Fruit fly (Drosophila melanogaster) whole organism, prepupa: ENCODE data around the gene CG15882.

Experiments
- Blimp-1 ChIP-seq: fragments of 200-800 bp; sonication (Bioruptor generic); optimal IDR thresholded peaks from 3 replicates; lab custom pipeline; 2017; ENCODE audit warnings: missing biosample characterization, missing genetic modification characterization, mild to moderate bottlenecking, moderate library complexity, missing genetic modification reagents
- CG10669 ChIP-seq: fragments of 200-800 bp; sonication (Bioruptor generic); optimal IDR thresholded peaks from 3 replicates; lab custom pipeline; 2018; ENCODE audit warnings: missing biosample characterization, mild to moderate bottlenecking, missing genetic modification characterization, moderate library complexity
- CG11294 ChIP-seq: fragments of 200-800 bp; sonication (Bioruptor generic); IDR thresholded peaks from 2 replicates; pipeline ENCODE4 v1.3.6; 2022; ENCODE audit warnings: missing biosample characterization, missing genetic modification characterization
- CG15336 ChIP-seq: fragments of 200-800 bp; sonication (Bioruptor generic); IDR thresholded peaks from 2 replicates; pipeline ENCODE4 v1.3.6; 2022; ENCODE audit warnings: missing biosample characterization, missing genetic modification characterization
- CG1621 ChIP-seq: fragments of 200-800 bp; sonication (Bioruptor generic); optimal IDR thresholded peaks from 3 replicates; lab custom pipeline; 2018; ENCODE audit warnings: missing biosample characterization, mild to moderate bottlenecking, missing genetic modification characterization
- CG31627 ChIP-seq: fragments of 200-800 bp; sonication (Bioruptor generic); optimal IDR thresholded peaks from 3 replicates; lab custom pipeline; 2016; ENCODE audit warnings: missing biosample characterization, missing genetic modification characterization
- CG32006 ChIP-seq: fragments of 200-800 bp; sonication (Bioruptor generic); optimal IDR thresholded peaks from 3 replicates; lab custom pipeline; 2017; ENCODE audit warnings: missing biosample characterization, mild to moderate bottlenecking, missing genetic modification characterization
- CG3919 ChIP-seq: fragments of 200-800 bp; sonication (Bioruptor generic); optimal IDR thresholded peaks from 3 replicates; lab custom pipeline; 2016; ENCODE audit warnings: missing biosample characterization, missing genetic modification characterization
- CG6276 ChIP-seq: fragments of 200-800 bp; sonication (Bioruptor generic); optimal IDR thresholded peaks from 2 replicates; lab custom pipeline; 2017; ENCODE audit warnings: missing biosample characterization, mild to moderate bottlenecking, missing genetic modification characterization
- CG6792 ChIP-seq: fragments of 200-800 bp; sonication (Bioruptor generic); optimal IDR thresholded peaks from 3 replicates; lab custom pipeline; 2016; ENCODE audit warnings: missing biosample characterization, missing genetic modification characterization
- CG6808 ChIP-seq: fragments of 200-800 bp; sonication (Bioruptor generic); optimal IDR thresholded peaks from 3 replicates; lab custom pipeline; 2017; ENCODE audit warnings: missing biosample characterization, missing genetic modification characterization, mild to moderate bottlenecking, moderate library complexity, missing genetic modification reagents
- CG7368 ChIP-seq: fragments of 200-800 bp; sonication (Bioruptor generic); optimal IDR thresholded peaks from 3 replicates; lab custom pipeline; 2016; ENCODE audit warnings: missing biosample characterization, missing genetic modification characterization
- CG8119 ChIP-seq: fragments of 200-800 bp; sonication (Bioruptor generic); IDR thresholded peaks from 3 replicates; pipeline ENCODE4 v1.3.6; 2022; ENCODE audit warnings: missing biosample characterization, missing genetic modification characterization
- CG8319 ChIP-seq: fragments of 200-800 bp; sonication (Bioruptor generic); optimal IDR thresholded peaks from 3 replicates; lab custom pipeline; 2016; ENCODE audit warnings: missing biosample characterization, missing genetic modification characterization
- CG8632 ChIP-seq: fragments of 200-800 bp; sonication (Bioruptor generic); optimal IDR thresholded peaks from 3 replicates; lab custom pipeline; 2016; ENCODE audit warnings: missing biosample characterization, missing genetic modification characterization
- CG9139 ChIP-seq: fragments of 200-800 bp; sonication (Bioruptor generic); optimal IDR thresholded peaks from 3 replicates; lab custom pipeline; 2017; ENCODE audit warnings: missing biosample characterization, mild to moderate bottlenecking, missing genetic modification characterization
- Eip78C ChIP-seq: fragments of 200-800 bp; sonication (Bioruptor generic); peaks from one replicate; lab custom pipeline; 2016; ENCODE audit warnings: missing biosample characterization, missing genetic modification characterization
- Eip93F ChIP-seq: fragments of 200-800 bp; sonication (Bioruptor generic); optimal IDR thresholded peaks from 2 replicates; lab custom pipeline; 2016; ENCODE audit warnings: missing biosample characterization, mild to moderate bottlenecking, missing genetic modification characterization
- Ets21C ChIP-seq: fragments of 200-800 bp; sonication (Bioruptor generic); optimal IDR thresholded peaks from 3 replicates; lab custom pipeline; 2016; ENCODE audit warnings: missing biosample characterization, missing genetic modification characterization
- Ets96B ChIP-seq: fragments of 200-800 bp; optimal IDR thresholded peaks from 2 replicates; lab custom pipeline; 2019; ENCODE audit warnings: missing biosample characterization, mild to moderate bottlenecking, missing genetic modification characterization, moderate library complexity
- Gug ChIP-seq: fragments of 200-800 bp; sonication (Bioruptor generic); IDR thresholded peaks from 2 replicates; pipeline ENCODE4 v1.3.6; 2022; ENCODE audit warnings: missing biosample characterization, missing genetic modification characterization
- Hr38 ChIP-seq: sonication (Bioruptor generic); optimal IDR thresholded peaks from 2 replicates; lab custom pipeline; 2016; ENCODE audit warnings: missing biosample characterization, missing genetic modification characterization
- Hr39 ChIP-seq: fragments of 200-800 bp; sonication (Bioruptor generic); optimal IDR thresholded peaks from 2 replicates; lab custom pipeline; 2016; ENCODE audit warnings: missing biosample characterization, missing genetic modification characterization
- Hr4 ChIP-seq: fragments of 200-800 bp; sonication (Bioruptor generic); optimal IDR thresholded peaks from 3 replicates; lab custom pipeline; 2016; ENCODE audit warnings: missing biosample characterization, missing genetic modification characterization
- Smox ChIP-seq: fragments of 200-800 bp; sonication (Bioruptor generic); optimal IDR thresholded peaks from 3 replicates; lab custom pipeline; 2016; ENCODE audit warnings: missing biosample characterization, missing genetic modification characterization
- Sox14 ChIP-seq: fragments of 200-800 bp; sonication (Bioruptor generic); optimal IDR thresholded peaks from 3 replicates; lab custom pipeline; 2016; ENCODE audit warnings: missing biosample characterization, missing genetic modification characterization
- Sox15 ChIP-seq: fragments of 200-800 bp; sonication (Bioruptor generic); optimal IDR thresholded peaks from 3 replicates; lab custom pipeline; 2016; ENCODE audit warnings: missing biosample characterization, missing genetic modification characterization
- achi ChIP-seq: fragments of 200-800 bp; sonication (Bioruptor generic); optimal IDR thresholded peaks from 3 replicates; lab custom pipeline; 2016; ENCODE audit warnings: missing biosample characterization, missing genetic modification characterization
- acj6 ChIP-seq: fragments of 200-800 bp; sonication (Bioruptor generic); optimal IDR thresholded peaks from 3 replicates; lab custom pipeline; 2016; ENCODE audit warnings: missing biosample characterization, missing genetic modification characterization
- dac ChIP-seq: fragments of 200-800 bp; sonication (Bioruptor generic); optimal IDR thresholded peaks from 2 replicates; lab custom pipeline; 2017; ENCODE audit warnings: missing biosample characterization, mild to moderate bottlenecking, missing genetic modification characterization
- dsx ChIP-seq: fragments of 200-800 bp; optimal IDR thresholded peaks from 3 replicates; lab custom pipeline; 2019; ENCODE audit warnings: missing biosample characterization, mild to moderate bottlenecking, missing genetic modification characterization, moderate library complexity; ENCODE audit not compliant: poor library complexity, severe bottlenecking
- eg ChIP-seq: fragments of 200-800 bp; sonication (Bioruptor generic); IDR thresholded peaks from 3 replicates; pipeline ENCODE4 v1.3.6; 2022; ENCODE audit warnings: missing biosample characterization, missing genetic modification characterization
- fd59A ChIP-seq: fragments of 200-800 bp; sonication (Bioruptor generic); optimal IDR thresholded peaks from 2 replicates; lab custom pipeline; 2017; ENCODE audit warnings: missing biosample characterization, mild to moderate bottlenecking, missing genetic modification characterization, missing genetic modification reagents
- fkh ChIP-seq: fragments of 200-800 bp; sonication (Bioruptor generic); optimal IDR thresholded peaks from 3 replicates; lab custom pipeline; 2017; ENCODE audit warnings: missing biosample characterization, mild to moderate bottlenecking, missing genetic modification characterization, moderate library complexity
- lz ChIP-seq: fragments of 200-800 bp; sonication (Bioruptor generic); optimal IDR thresholded peaks from 3 replicates; lab custom pipeline; 2016; ENCODE audit warnings: missing biosample characterization, missing genetic modification characterization
- net ChIP-seq: fragments of 200-800 bp; sonication (Bioruptor generic); optimal IDR thresholded peaks from 3 replicates; lab custom pipeline; 2016; ENCODE audit warnings: missing biosample characterization, missing genetic modification characterization
- pdm3 ChIP-seq: fragments of 200-800 bp; sonication (Bioruptor generic); optimal IDR thresholded peaks from 3 replicates; lab custom pipeline; 2016; ENCODE audit warnings: missing biosample characterization, missing genetic modification characterization
- salr ChIP-seq, 2 experiments: fragments of 200-800 bp; sonication (Bioruptor generic); optimal IDR thresholded peaks; 3 replicates each; lab custom pipeline; 2016 to 2018; ENCODE audit warnings: missing biosample characterization in 2 of 2, missing genetic modification characterization in 2 of 2, mild to moderate bottlenecking in 1 of 2
- spab ChIP-seq: fragments of 200-800 bp; sonication (Bioruptor generic); optimal IDR thresholded peaks from 2 replicates; lab custom pipeline; 2017; ENCODE audit warnings: missing biosample characterization, mild to moderate bottlenecking, missing genetic modification characterization, missing genetic modification reagents
- ss ChIP-seq, 2 experiments: fragments of 200-800 bp; sonication (Bioruptor generic); optimal IDR thresholded peaks; 2 replicates in 1 of 2; 3 replicates in 1 of 2; lab custom pipeline; 2017 to 2018; ENCODE audit warnings: mild to moderate bottlenecking in 2 of 2, missing biosample characterization in 2 of 2, missing genetic modification characterization in 2 of 2, moderate library complexity in 1 of 2
- svp ChIP-seq: fragments of 200-800 bp; sonication (Bioruptor generic); peaks from one replicate; lab custom pipeline; 2016; ENCODE audit warnings: missing biosample characterization, missing genetic modification characterization
- topi ChIP-seq: fragments of 200-800 bp; sonication (Bioruptor generic); optimal IDR thresholded peaks from 3 replicates; lab custom pipeline; 2016; ENCODE audit warnings: missing biosample characterization, missing genetic modification characterization

The CG15882 gene

dm6 chrX:19153288-19154130, 29.3 kb upstream of the CG15882 start (continued):
- TF ChIP-seq pdm3 (GFP tag; lab: Kevin White, UChicago) (no peak), Ets96B (tag; lab: Kevin White, UChicago) (no peak), eg (GFP tag; lab: Robert Waterston, UW) (0 out of 3 replicates have a peak, but pooled peaks have one; percentile 5), CG31627 (GFP tag; lab: Kevin White, UChicago) (no peak), CG6792 (GFP tag; lab: Kevin White, UChicago) (no peak), CG32006 (GFP tag; lab: Kevin White, UChicago) (no peak), CG6808 (GFP tag; lab: Kevin White, UChicago) (no peak), spab (GFP tag; lab: Kevin White, UChicago) (no peak), Gug (GFP tag; lab: Robert Waterston, UW) (peak; percentile 47; the same call in 1 of the 2 replicates), lz (GFP tag; lab: Kevin White, UChicago) (no peak), CG3919 (GFP tag; lab: Kevin White, UChicago) (peak; percentile 2), CG10669 (GFP tag; lab: Kevin White, UChicago) (no peak), svp (peak; percentile 94), Hr4 (GFP tag; lab: Kevin White, UChicago) (no peak), ss (GFP tag; optimal IDR thresholded peaks at IDR 0.05; lab: Kevin White, UChicago) (peak; percentile 29 to 50), CG8119 (GFP tag; lab: Robert Waterston, UW) (peak; percentile 48; the same call in 2 of the 3 replicates), fd59A (GFP tag; lab: Kevin White, UChicago) (no peak), Sox14 (GFP tag; lab: Kevin White, UChicago) (peak; percentile 9), fkh (GFP tag; lab: Kevin White, UChicago) (peak; percentile 54), achi (GFP tag; lab: Kevin White, UChicago) (no peak), CG1621 (tag; lab: Kevin White, UChicago) (no peak), Hr39 (no peak), dac (GFP tag; lab: Kevin White, UChicago) (no peak), CG8319 (GFP tag; lab: Kevin White, UChicago) (no peak)

- peak in 1 of 2 experiments; percentile 62 for TF ChIP-seq salr (GFP tag; optimal IDR thresholded peaks at IDR 0.05; lab: Kevin White, UChicago)
- peak; percentile 81 for TF ChIP-seq Smox
- TF ChIP-seq Sox14 (GFP tag; lab: Kevin White, UChicago): peak; percentile 58
- peak; percentile 79 for TF ChIP-seq pdm3 (GFP tag; lab: Kevin White, UChicago)
- TF ChIP-seq CG6808 (GFP tag; lab: Kevin White, UChicago): peak; percentile 53
- TF ChIP-seq CG15336 (GFP tag; lab: Robert Waterston, UW): peak; percentile 77
- TF ChIP-seq dsx (GFP tag; lab: Kevin White, UChicago): no peak
- peak; percentile 16 for TF ChIP-seq Blimp-1 (GFP tag; lab: Kevin White, UChicago)
- peak; percentile 72 for TF ChIP-seq Sox15 (GFP tag; lab: Kevin White, UChicago)
- TF ChIP-seq Hr38: no peak
- TF ChIP-seq CG11294 (GFP tag; lab: Robert Waterston, UW): 0 out of 2 replicates have a peak, but pooled peaks have one; percentile 47
- peak; percentile 62 for TF ChIP-seq CG6276 (GFP tag; lab: Kevin White, UChicago)
- TF ChIP-seq svp: peak; percentile 98
- TF ChIP-seq fd59A (GFP tag; lab: Kevin White, UChicago): peak; percentile 29
- TF ChIP-seq Eip78C (GFP tag; lab: Kevin White, UChicago): peak; percentile 89
- peak; percentile 71 for TF ChIP-seq CG8319 (GFP tag; lab: Kevin White, UChicago)
- peak; percentile 77 for TF ChIP-seq achi (GFP tag; lab: Kevin White, UChicago)
- peak in 1 of 2 experiments; percentile 49 for TF ChIP-seq ss (GFP tag; optimal IDR thresholded peaks at IDR 0.05; lab: Kevin White, UChicago)
- TF ChIP-seq CG32006 (GFP tag; lab: Kevin White, UChicago): peak; percentile 85
- peak; percentile 67 for TF ChIP-seq net (GFP tag; lab: Kevin White, UChicago)
- TF ChIP-seq CG6792 (GFP tag; lab: Kevin White, UChicago): peak; percentile 76
- peak; percentile 79 for TF ChIP-seq acj6 (GFP tag; lab: Kevin White, UChicago)
- peak; percentile 50 for TF ChIP-seq Gug (GFP tag; lab: Robert Waterston, UW)
- TF ChIP-seq CG31627 (GFP tag; lab: Kevin White, UChicago): peak; percentile 77
- peak; percentile 69 for TF ChIP-seq CG3919 (GFP tag; lab: Kevin White, UChicago)
- peak; percentile 37 for TF ChIP-seq Eip93F (GFP tag; lab: Kevin White, UChicago)
- peak; percentile 62 for TF ChIP-seq CG10669 (GFP tag; lab: Kevin White, UChicago)
- peak; percentile 86 for TF ChIP-seq topi (GFP tag; lab: Kevin White, UChicago)
- no peak for TF ChIP-seq CG9139 (GFP tag; lab: Kevin White, UChicago)
- TF ChIP-seq spab (GFP tag; lab: Kevin White, UChicago): peak; percentile 48
- peak; percentile 18 for TF ChIP-seq dac (GFP tag; lab: Kevin White, UChicago)
- TF ChIP-seq fkh (GFP tag; lab: Kevin White, UChicago): no peak
- TF ChIP-seq CG8632 (GFP tag; lab: Kevin White, UChicago): peak; percentile 72
- peak; percentile 62 for TF ChIP-seq Hr39
- TF ChIP-seq CG7368 (GFP tag; lab: Kevin White, UChicago): peak; percentile 59
- TF ChIP-seq Ets21C (GFP tag; lab: Kevin White, UChicago): peak; percentile 55
Measured at dm6 chrX:19152570-19153287, 28.5 kb upstream of the CG15882 start.
